Worm (Caenorhabditis elegans): ENCODE results near the gene F32G8.2.

- TF ChIP-seq jun-1 (tag; optimal IDR thresholded peaks at IDR 0.05) (no peak), nhr-76 (tag; optimal IDR thresholded peaks at IDR 0.05) (no peak), unc-62 (GFP tag; optimal IDR thresholded peaks at IDR 0.05 in 1 of 2) (no peak), unc-62 (tag; optimal IDR thresholded peaks at IDR 0.05) (no peak), aly-2 (tag; optimal IDR thresholded peaks at IDR 0.05) (no peak), nhr-237 (tag; optimal IDR thresholded peaks at IDR 0.05) (no peak), lsy-2 (tag; optimal IDR thresholded peaks at IDR 0.05) (no peak), pqm-1 (tag; optimal IDR thresholded peaks at IDR 0.05) (no peak), dpl-1 (GFP tag; optimal IDR thresholded peaks at IDR 0.05) (no peak)
Observed at ce11 chrV:10572614-10573013, 22.8 kb downstream of the F32G8.2 start, which contains the start of gene del-6.
